Fruit fly (Drosophila melanogaster): ENCODE results near the gene CG14331.
A peak's percentile ranks its signal among the peaks of the same experiment; 100 is the strongest.
"Not testable (repeated sequence)": the region's sequence is repeated elsewhere in the genome, so short reads cannot be mapped to it uniquely, and the experiment has no call there.

Gene CG14331

DNA sequence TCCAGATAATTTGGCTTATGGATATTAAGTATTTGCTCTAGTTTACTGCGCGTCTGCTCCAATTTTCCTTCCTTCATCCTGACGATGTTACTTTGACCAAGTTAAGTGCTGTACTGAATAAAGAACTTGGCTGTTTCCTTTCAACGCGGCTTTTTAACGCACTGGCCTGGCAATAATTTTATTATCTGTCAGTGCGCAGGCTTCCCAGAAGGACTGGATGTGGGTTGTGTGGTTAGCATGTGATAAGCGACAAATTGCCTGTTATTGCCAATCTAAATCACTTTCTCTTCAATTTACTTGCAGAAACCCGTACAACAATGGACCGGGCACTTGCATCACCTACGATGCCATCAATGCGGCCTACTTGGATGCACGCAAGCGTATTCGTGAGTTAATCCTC lies at the start of gene CG14331:
Gene CG14331, minus strand, starts transcription at position 101 of the 400 bp plus-strand sequence.
- TF ChIP-seq GATAd (GFP tag; optimal IDR thresholded peaks at IDR 0.05), result no peak
- no peak for TF ChIP-seq Myc (optimal IDR thresholded peaks at IDR 0.05)
- no peak for TF ChIP-seq Abd-B (GFP tag; optimal IDR thresholded peaks at IDR 0.05)
- no peak for TF ChIP-seq Hr78 (GFP tag; optimal IDR thresholded peaks at IDR 0.05)
- no peak for TF ChIP-seq Sp1 (GFP tag; optimal IDR thresholded peaks at IDR 0.05)
- TF ChIP-seq Rel (GFP tag; optimal IDR thresholded peaks at IDR 0.05), result no peak
- TF ChIP-seq Rel (tag; optimal IDR thresholded peaks at IDR 0.05), result no peak
- TF ChIP-seq tai (GFP tag; optimal IDR thresholded peaks at IDR 0.05), result no peak
- TF ChIP-seq Hr83 (GFP tag; optimal IDR thresholded peaks at IDR 0.05; ENCODE audit: poor library complexity, severe bottlenecking), result no peak
- TF ChIP-seq jim (GFP tag; optimal IDR thresholded peaks at IDR 0.05), result no peak
- no peak for TF ChIP-seq CG9705 (GFP tag; optimal IDR thresholded peaks at IDR 0.05)
- no peak for TF ChIP-seq Dfd (GFP tag; optimal IDR thresholded peaks at IDR 0.05)
- TF ChIP-seq CrebA (GFP tag; optimal IDR thresholded peaks at IDR 0.05; ENCODE audit: borderline replicate concordance), result no peak

DNA sequence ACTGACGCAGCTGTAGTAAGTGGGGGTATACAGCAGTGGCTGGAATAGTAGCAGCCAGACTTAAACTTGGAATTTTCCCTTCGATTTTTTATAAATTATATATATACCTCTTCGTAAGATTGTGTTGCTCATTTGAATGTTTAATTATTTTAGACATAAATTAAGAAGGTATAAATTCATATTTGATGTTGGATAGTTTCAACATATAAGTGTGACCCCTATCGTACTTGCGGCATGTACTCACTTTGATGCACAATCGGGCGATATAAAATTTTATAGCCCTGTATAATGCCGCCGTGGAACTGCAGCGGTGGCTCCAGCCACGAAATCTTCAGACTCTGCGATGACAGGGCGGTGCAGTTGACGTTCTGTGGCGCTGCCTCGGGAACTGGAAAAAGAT lies 40.7 kb upstream of the CG14331 start:
- TF ChIP-seq Dfd (GFP tag; optimal IDR thresholded peaks at IDR 0.05) (no peak), brk (GFP tag; optimal IDR thresholded peaks at IDR 0.05) (no peak), Sp1 (GFP tag; optimal IDR thresholded peaks at IDR 0.05) (no peak), tai (GFP tag; optimal IDR thresholded peaks at IDR 0.05) (no peak), CG9705 (GFP tag; optimal IDR thresholded peaks at IDR 0.05) (no peak), Hr78 (GFP tag; optimal IDR thresholded peaks at IDR 0.05) (no peak), sage (GFP tag; optimal IDR thresholded peaks at IDR 0.05) (no peak), usp (GFP tag; optimal IDR thresholded peaks at IDR 0.05) (no peak)

DNA sequence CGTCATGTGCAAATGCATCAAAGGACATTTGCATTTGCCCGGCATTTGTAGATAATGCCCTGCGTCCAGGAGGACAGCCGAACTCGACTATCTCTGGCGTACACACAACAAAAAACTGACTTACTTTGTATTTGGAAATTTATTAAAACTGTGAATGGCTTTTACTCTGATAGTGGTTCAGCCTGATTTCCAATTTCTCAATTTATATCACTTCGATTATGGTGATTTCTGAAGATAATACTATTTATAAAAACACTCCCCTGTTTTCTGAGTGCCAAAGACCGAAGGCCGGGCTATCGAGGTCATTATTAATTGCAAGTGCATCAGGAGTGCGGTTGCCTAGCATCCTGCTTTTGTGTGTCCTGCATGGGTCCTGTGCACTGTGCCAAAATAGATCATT lies 30.5 kb upstream of the CG14331 start:
- TF ChIP-seq Jra (GFP tag; optimal IDR thresholded peaks at IDR 0.05), result no peak
- no peak for TF ChIP-seq psq (GFP tag; optimal IDR thresholded peaks at IDR 0.05)
- TF ChIP-seq sage (GFP tag; optimal IDR thresholded peaks at IDR 0.05), result no peak
- TF ChIP-seq OdsH (GFP tag; optimal IDR thresholded peaks at IDR 0.05), result no peak
- TF ChIP-seq Dif (GFP tag; optimal IDR thresholded peaks at IDR 0.05; ENCODE audit: partially characterized antibody), result no peak
- no peak for TF ChIP-seq CrebA (GFP tag; optimal IDR thresholded peaks at IDR 0.05; ENCODE audit: borderline replicate concordance)
- TF ChIP-seq woc (GFP tag; optimal IDR thresholded peaks at IDR 0.05), result no peak
- no peak for TF ChIP-seq dmrt93B (GFP tag; optimal IDR thresholded peaks at IDR 0.05)
- TF ChIP-seq Myc (optimal IDR thresholded peaks at IDR 0.05), result no peak
- TF ChIP-seq brk (GFP tag; optimal IDR thresholded peaks at IDR 0.05), result no peak
- no peak for TF ChIP-seq Hr83 (GFP tag; optimal IDR thresholded peaks at IDR 0.05; ENCODE audit: poor library complexity, severe bottlenecking)
- no peak for TF ChIP-seq h (GFP tag; optimal IDR thresholded peaks at IDR 0.05)
- no peak for TF ChIP-seq usp (GFP tag; optimal IDR thresholded peaks at IDR 0.05)
- TF ChIP-seq pan (optimal IDR thresholded peaks at IDR 0.05), result no peak
- no peak for TF ChIP-seq HLH106 (tag; optimal IDR thresholded peaks at IDR 0.05)
- TF ChIP-seq sv (GFP tag; optimal IDR thresholded peaks at IDR 0.05), result no peak
- TF ChIP-seq Abd-B (GFP tag; optimal IDR thresholded peaks at IDR 0.05), result no peak

DNA sequence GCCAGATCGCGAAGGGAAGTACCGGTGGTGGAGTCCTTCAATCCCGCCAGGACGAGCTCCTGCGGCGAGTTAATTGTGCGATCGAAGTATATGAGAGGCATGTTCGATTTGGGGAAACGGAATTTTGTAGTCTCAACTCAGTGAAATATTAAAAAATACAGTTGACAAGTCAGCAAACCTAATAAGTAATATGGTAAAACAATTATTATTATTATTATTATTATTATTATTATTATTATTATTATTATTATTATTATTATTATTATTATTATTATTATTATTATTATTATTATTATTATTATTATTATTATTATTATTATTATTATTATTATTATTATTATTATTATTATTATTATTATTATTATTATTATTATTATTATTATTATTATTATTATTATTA lies 16.1 kb upstream of the CG14331 start, which contains the start of gene CG14330:
Gene CG14330, minus strand, starts transcription at position 101 of the 400 bp plus-strand sequence.
- not testable (repeated sequence) for TF ChIP-seq CG32264, psq, fru (GFP tag; optimal IDR thresholded peaks at IDR 0.05)

DNA sequence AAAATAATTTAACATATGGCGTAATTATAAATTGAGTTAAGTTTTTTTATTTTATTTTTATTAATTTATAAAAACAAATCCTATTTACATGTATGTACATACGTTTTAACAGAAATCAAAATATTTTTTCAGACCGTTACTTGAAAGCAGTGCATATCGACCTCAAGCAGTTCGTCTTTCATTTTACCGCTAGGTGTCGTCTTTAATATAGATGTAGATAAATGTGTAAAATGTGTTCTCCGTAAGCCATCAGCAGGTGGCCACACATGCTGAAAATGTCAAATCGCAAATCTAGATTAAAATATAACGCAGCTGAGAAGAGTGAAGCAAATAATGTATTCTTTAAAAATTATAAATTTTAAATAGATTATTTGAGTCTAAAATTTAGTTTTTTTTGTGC lies 8.9 kb upstream of the CG14331 start:
- TF ChIP-seq pan (optimal IDR thresholded peaks at IDR 0.05), result no peak
- TF ChIP-seq foxo (GFP tag; optimal IDR thresholded peaks at IDR 0.05), result no peak
- no peak for TF ChIP-seq CrebA (GFP tag; optimal IDR thresholded peaks at IDR 0.05; ENCODE audit: borderline replicate concordance)
- TF ChIP-seq psq (GFP tag; optimal IDR thresholded peaks at IDR 0.05), result no peak
- TF ChIP-seq fru (GFP tag; optimal IDR thresholded peaks at IDR 0.05), result no peak
- TF ChIP-seq Dif (GFP tag; optimal IDR thresholded peaks at IDR 0.05; ENCODE audit: partially characterized antibody), result no peak
- TF ChIP-seq HLH106 (tag; optimal IDR thresholded peaks at IDR 0.05), result no peak
- peak; percentile 15 for TF ChIP-seq Myc (optimal IDR thresholded peaks at IDR 0.05)

DNA sequence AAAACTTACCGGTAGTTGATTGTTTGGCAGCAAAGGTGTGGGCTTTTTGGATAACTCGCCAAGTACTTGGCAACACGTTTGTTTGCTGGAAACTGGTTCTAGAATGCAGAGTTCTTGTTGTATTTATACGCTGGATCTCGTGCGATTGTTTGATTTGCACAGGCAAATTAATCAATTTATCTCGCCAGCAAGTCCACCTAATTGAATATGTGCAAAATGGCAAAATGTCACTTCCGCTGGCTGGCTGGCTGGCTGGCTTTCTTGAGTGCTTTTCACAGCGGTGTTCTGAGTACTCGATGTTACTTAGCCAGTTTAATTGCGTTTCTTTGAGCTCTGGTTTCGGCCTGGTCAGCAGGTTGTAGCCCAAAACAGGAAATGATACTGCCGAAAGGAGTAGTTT lies 8.2 kb upstream of the CG14331 start, which contains the start of gene Eh:
Gene Eh, minus strand, starts transcription at position 101 of the 400 bp plus-strand sequence.
- TF ChIP-seq sv (GFP tag; optimal IDR thresholded peaks at IDR 0.05) (no peak), dmrt93B (GFP tag; optimal IDR thresholded peaks at IDR 0.05) (no peak), Abd-B (GFP tag; optimal IDR thresholded peaks at IDR 0.05) (no peak), foxo (GFP tag; optimal IDR thresholded peaks at IDR 0.05) (no peak), OdsH (GFP tag; optimal IDR thresholded peaks at IDR 0.05) (no peak), dsf (GFP tag; optimal IDR thresholded peaks at IDR 0.05; ENCODE audit: borderline replicate concordance) (no peak), Mio (GFP tag; optimal IDR thresholded peaks at IDR 0.05) (no peak), CG32264 (GFP tag; optimal IDR thresholded peaks at IDR 0.05) (no peak), CrebA (GFP tag; optimal IDR thresholded peaks at IDR 0.05; ENCODE audit: borderline replicate concordance) (no peak), Dfd (GFP tag; optimal IDR thresholded peaks at IDR 0.05) (no peak), Sp1 (GFP tag; optimal IDR thresholded peaks at IDR 0.05) (no peak)
